Fruit fly (Drosophila melanogaster) whole organism, embryonic: ENCODE measurements around the gene CG15773.

Experiments used
- CG14014 ChIP-seq: fragments of 200-800 bp; sonication (Bioruptor generic); IDR thresholded peaks from 2 replicates; pipeline ENCODE4 v1.3.6; 2022; ENCODE audit warnings: missing biosample characterization, missing genetic modification characterization
- CG3163 ChIP-seq: fragments of 200-800 bp; sonication (Bioruptor generic); optimal IDR thresholded peaks from 3 replicates; lab custom pipeline; 2016; ENCODE audit warnings: missing biosample characterization, missing genetic modification characterization
- CG8388 ChIP-seq: fragments of 200-800 bp; sonication (Bioruptor generic); optimal IDR thresholded peaks from 2 replicates; lab custom pipeline; 2019; ENCODE audit warnings: missing biosample characterization, mild to moderate bottlenecking, missing genetic modification characterization, moderate library complexity
- lab ChIP-seq: fragments of 200-800 bp; sonication (Bioruptor generic); optimal IDR thresholded peaks from 3 replicates; lab custom pipeline; 2017; ENCODE audit warnings: missing biosample characterization, missing genetic modification characterization, mild to moderate bottlenecking, moderate library complexity, missing genetic modification reagents
- sc ChIP-seq, 3 experiments: fragments of >200 bp in 2 of 3; fragments of 200-800 bp in 1 of 3; sonication (Bioruptor generic) in 1 of 3; optimal IDR thresholded peaks; 2 replicates in 2 of 3; 3 replicates in 1 of 3; lab custom pipeline; 2017; ENCODE audit warnings: mild to moderate bottlenecking in 1 of 3, missing biosample characterization in 1 of 3, missing genetic modification characterization in 1 of 3, missing genetic modification reagents in 1 of 3

- TF ChIP-seq CG8388 (GFP tag; lab: Kevin White, UChicago) (no peak), CG3163 (GFP tag; lab: Kevin White, UChicago) (no peak), lab (GFP tag; lab: Kevin White, UChicago) (no peak), sc (optimal IDR thresholded peaks at IDR 0.05; lab: Kevin White, UChicago) (no peak), sc (GFP tag; optimal IDR thresholded peaks at IDR 0.05; lab: Kevin White, UChicago) (no peak), CG14014 (GFP tag; lab: Robert Waterston, UW) (no peak)
Measured at dm6 chrX:5741625-5742024, 9.1 kb downstream of the CG15773 start.
